Fruit fly (Drosophila melanogaster) whole organism, embryonic: ENCODE data around the gene PGRP-LE.

Source experiments
- Ada2b ChIP-seq: fragments of 200-800 bp; sonication (Bioruptor generic); IDR thresholded peaks from 2 replicates; pipeline ENCODE4 v1.3.6; 2022; ENCODE audit warnings: missing biosample characterization, missing genetic modification characterization
- Adf1 ChIP-seq: fragments of 200-800 bp; sonication (Bioruptor generic); IDR thresholded peaks from 2 replicates; pipeline ENCODE4 v1.3.6; 2022; ENCODE audit warnings: missing biosample characterization, missing genetic modification characterization
- B-H1 ChIP-seq: fragments of 200-800 bp; sonication (Bioruptor generic); IDR thresholded peaks from 3 replicates; pipeline ENCODE4 v1.3.6; 2022; ENCODE audit warnings: missing biosample characterization, missing genetic modification characterization
- CG10431 ChIP-seq: fragments of 200-800 bp; sonication (Bioruptor generic); optimal IDR thresholded peaks from 3 replicates; lab custom pipeline; 2018; ENCODE audit warnings: missing biosample characterization, mild to moderate bottlenecking, missing genetic modification characterization
- CG12769 ChIP-seq: fragments of 200-800 bp; sonication (Bioruptor generic); optimal IDR thresholded peaks from 2 replicates; lab custom pipeline; 2019; ENCODE audit warnings: missing biosample characterization, mild to moderate bottlenecking, missing genetic modification characterization, moderate library complexity
- CG14014 ChIP-seq: fragments of 200-800 bp; sonication (Bioruptor generic); IDR thresholded peaks from 2 replicates; pipeline ENCODE4 v1.3.6; 2022; ENCODE audit warnings: missing biosample characterization, missing genetic modification characterization
- CG1603 ChIP-seq: fragments of 200-800 bp; sonication (Bioruptor generic); optimal IDR thresholded peaks from 2 replicates; lab custom pipeline; 2019; ENCODE audit warnings: missing biosample characterization, mild to moderate bottlenecking, missing genetic modification characterization, moderate library complexity
- CG16815 ChIP-seq: fragments of 200-800 bp; sonication (Bioruptor generic); optimal IDR thresholded peaks from 3 replicates; lab custom pipeline; 2017; ENCODE audit warnings: missing biosample characterization, mild to moderate bottlenecking, missing genetic modification characterization
- CG17829 ChIP-seq: fragments of 200-800 bp; optimal IDR thresholded peaks from 2 replicates; lab custom pipeline; 2019; ENCODE audit warnings: missing biosample characterization, mild to moderate bottlenecking, missing genetic modification characterization, moderate library complexity
- CG18619 ChIP-seq: fragments of 200-800 bp; sonication (Bioruptor generic); optimal IDR thresholded peaks from 3 replicates; lab custom pipeline; 2017; ENCODE audit warnings: missing biosample characterization, mild to moderate bottlenecking, missing genetic modification characterization
- CG2889 ChIP-seq: fragments of 200-800 bp; sonication (Bioruptor generic); IDR thresholded peaks from 3 replicates; pipeline ENCODE4 v1.3.6; 2022; ENCODE audit warnings: missing biosample characterization, missing genetic modification characterization
- CG30020 ChIP-seq: fragments of 200-800 bp; optimal IDR thresholded peaks from 2 replicates; lab custom pipeline; 2019; ENCODE audit warnings: missing biosample characterization, mild to moderate bottlenecking, missing genetic modification characterization, moderate library complexity
- CG34376 ChIP-seq: fragments of 200-800 bp; sonication (Bioruptor generic); optimal IDR thresholded peaks from 2 replicates; lab custom pipeline; 2018; ENCODE audit warnings: missing biosample characterization, mild to moderate bottlenecking, missing genetic modification characterization
- CG34422 ChIP-seq: fragments of 200-800 bp; sonication (Bioruptor generic); IDR thresholded peaks from 3 replicates; pipeline ENCODE4 v1.3.6; 2022; ENCODE audit warnings: missing biosample characterization, missing genetic modification characterization
- CG4360 ChIP-seq: fragments of 200-800 bp; sonication (Bioruptor generic); IDR thresholded peaks from 2 replicates; pipeline ENCODE4 v1.3.6; 2022; ENCODE audit warnings: missing biosample characterization, missing genetic modification characterization
- CG6175 ChIP-seq: fragments of 200-800 bp; sonication (Bioruptor generic); IDR thresholded peaks from 3 replicates; pipeline ENCODE4 v1.3.6; 2022; ENCODE audit warnings: missing biosample characterization, missing genetic modification characterization
- CG6765 ChIP-seq: fragments of 200-800 bp; sonication (Bioruptor generic); optimal IDR thresholded peaks from 3 replicates; lab custom pipeline; 2017; ENCODE audit warnings: missing biosample characterization, mild to moderate bottlenecking, missing genetic modification characterization
- CG7556 ChIP-seq: fragments of 200-800 bp; sonication (Bioruptor generic); optimal IDR thresholded peaks from 2 replicates; lab custom pipeline; 2017; ENCODE audit warnings: missing biosample characterization, mild to moderate bottlenecking, missing genetic modification characterization
- CG7928 ChIP-seq: fragments of 200-800 bp; sonication (Bioruptor generic); optimal IDR thresholded peaks from 2 replicates; lab custom pipeline; 2017; ENCODE audit warnings: missing biosample characterization, mild to moderate bottlenecking, missing genetic modification characterization
- CG8765 ChIP-seq: fragments of 200-800 bp; sonication (Bioruptor generic); IDR thresholded peaks from 2 replicates; pipeline ENCODE4 v1.3.6; 2022; ENCODE audit warnings: missing biosample characterization, missing genetic modification characterization
- Dek ChIP-seq: fragments of 200-800 bp; sonication (Bioruptor generic); optimal IDR thresholded peaks from 3 replicates; lab custom pipeline; 2019; ENCODE audit warnings: missing biosample characterization, mild to moderate bottlenecking, missing genetic modification characterization, moderate library complexity
- Drgx ChIP-seq: fragments of 200-800 bp; sonication (Bioruptor generic); IDR thresholded peaks from 2 replicates; pipeline ENCODE4 v1.3.6; 2022; ENCODE audit warnings: missing biosample characterization, missing genetic modification characterization
- E2f1 ChIP-seq: fragments of 200-800 bp; sonication (Bioruptor generic); IDR thresholded peaks from 2 replicates; pipeline ENCODE4 v1.3.6; 2022; ENCODE audit warnings: missing biosample characterization, missing genetic modification characterization
- Fer1 ChIP-seq: fragments of 200-800 bp; sonication (Bioruptor generic); optimal IDR thresholded peaks from 2 replicates; lab custom pipeline; 2017; ENCODE audit warnings: missing biosample characterization, mild to moderate bottlenecking, missing genetic modification characterization
- HLHmδ ChIP-seq: fragments of 200-800 bp; sonication (Bioruptor generic); optimal IDR thresholded peaks from 2 replicates; lab custom pipeline; 2018; ENCODE audit warnings: missing biosample characterization, mild to moderate bottlenecking, missing genetic modification characterization, moderate library complexity
- Hand ChIP-seq: fragments of 200-800 bp; sonication (Bioruptor generic); optimal IDR thresholded peaks from 2 replicates; lab custom pipeline; 2017; ENCODE audit warnings: mild to moderate bottlenecking, missing biosample characterization, missing genetic modification reagents, missing genetic modification characterization
- Hey ChIP-seq: fragments of 200-800 bp; sonication (Bioruptor generic); optimal IDR thresholded peaks from 3 replicates; lab custom pipeline; 2018; ENCODE audit warnings: missing biosample characterization, mild to moderate bottlenecking, missing genetic modification characterization
- Nf-YC ChIP-seq: fragments of 200-800 bp; optimal IDR thresholded peaks from 3 replicates; lab custom pipeline; 2019; ENCODE audit warnings: missing biosample characterization, mild to moderate bottlenecking, missing genetic modification characterization, moderate library complexity
- Ssrp ChIP-seq: fragments of 200-800 bp; sonication (Bioruptor generic); optimal IDR thresholded peaks from 2 replicates; lab custom pipeline; 2018; ENCODE audit warnings: missing biosample characterization, mild to moderate bottlenecking, missing genetic modification characterization, moderate library complexity
- Trl ChIP-seq, 3 experiments: fragments of >200 bp in 2 of 3; fragments of 200-800 bp in 1 of 3; sonication (Bioruptor generic) in 1 of 3; optimal IDR thresholded peaks; 2 replicates in 1 of 3; 3 replicates in 2 of 3; lab custom pipeline; 2016 to 2017; ENCODE audit warnings: missing biosample characterization in 1 of 3, missing genetic modification characterization in 1 of 3
- ase ChIP-seq: fragments of 200-800 bp; sonication (Bioruptor generic); IDR thresholded peaks from 3 replicates; pipeline ENCODE4 v1.3.6; 2022; ENCODE audit warnings: missing biosample characterization, missing genetic modification characterization
- ato ChIP-seq: fragments of 200-800 bp; sonication (Bioruptor generic); IDR thresholded peaks from 2 replicates; pipeline ENCODE4 v1.3.6; 2022; ENCODE audit warnings: missing biosample characterization, missing genetic modification characterization; ENCODE audit not compliant: partially characterized antibody
- ems ChIP-seq: fragments of 200-800 bp; sonication (Bioruptor generic); optimal IDR thresholded peaks from 3 replicates; lab custom pipeline; 2016; ENCODE audit warnings: missing biosample characterization, missing genetic modification characterization
- ewg ChIP-seq: fragments of 200-800 bp; sonication (Bioruptor generic); optimal IDR thresholded peaks from 3 replicates; lab custom pipeline; 2017; ENCODE audit warnings: mild to moderate bottlenecking, missing biosample characterization, missing genetic modification reagents, missing genetic modification characterization
- fd64A ChIP-seq: fragments of 200-800 bp; sonication (Bioruptor generic); optimal IDR thresholded peaks from 3 replicates; lab custom pipeline; 2018; ENCODE audit warnings: missing biosample characterization, mild to moderate bottlenecking, missing genetic modification characterization
- fd96Cb ChIP-seq: fragments of 200-800 bp; sonication (Bioruptor generic); optimal IDR thresholded peaks from 2 replicates; lab custom pipeline; 2018; ENCODE audit warnings: missing biosample characterization, mild to moderate bottlenecking, missing genetic modification characterization, moderate library complexity
- gsb ChIP-seq: fragments of 200-800 bp; sonication (Bioruptor generic); IDR thresholded peaks from 2 replicates; pipeline ENCODE4 v1.3.6; 2022; ENCODE audit warnings: missing biosample characterization, missing genetic modification characterization
- hbn ChIP-seq: fragments of 200-800 bp; sonication (Bioruptor generic); IDR thresholded peaks from 2 replicates; pipeline ENCODE4 v1.3.6; 2022; ENCODE audit warnings: missing biosample characterization, missing genetic modification characterization; ENCODE audit not compliant: partially characterized antibody
- lab ChIP-seq: fragments of 200-800 bp; sonication (Bioruptor generic); optimal IDR thresholded peaks from 3 replicates; lab custom pipeline; 2017; ENCODE audit warnings: missing biosample characterization, missing genetic modification characterization, mild to moderate bottlenecking, moderate library complexity, missing genetic modification reagents
- onecut ChIP-seq: fragments of 200-800 bp; sonication (Bioruptor generic); IDR thresholded peaks from 2 replicates; pipeline ENCODE4 v1.3.6; 2022; ENCODE audit warnings: missing biosample characterization, missing genetic modification characterization
- sd ChIP-seq: fragments of 200-800 bp; sonication (Bioruptor generic); optimal IDR thresholded peaks from 3 replicates; lab custom pipeline; 2018; ENCODE audit warnings: missing biosample characterization, mild to moderate bottlenecking, missing genetic modification characterization, moderate library complexity
- shn ChIP-seq: fragments of 200-800 bp; sonication (Bioruptor generic); optimal IDR thresholded peaks from 3 replicates; lab custom pipeline; 2016; ENCODE audit warnings: missing biosample characterization, missing genetic modification characterization
- so ChIP-seq: fragments of 200-800 bp; sonication (Bioruptor generic); IDR thresholded peaks from 3 replicates; pipeline ENCODE4 v1.3.6; 2022; ENCODE audit warnings: missing biosample characterization, missing genetic modification characterization
- unc-4 ChIP-seq: fragments of 200-800 bp; sonication (Bioruptor generic); IDR thresholded peaks from 2 replicates; pipeline ENCODE4 v1.3.6; 2022; ENCODE audit warnings: missing biosample characterization, missing genetic modification characterization; ENCODE audit not compliant: partially characterized antibody
- vvl ChIP-seq: fragments of 200-800 bp; sonication (Bioruptor generic); IDR thresholded peaks from 2 replicates; pipeline ENCODE4 v1.3.6; 2022; ENCODE audit warnings: missing biosample characterization, missing genetic modification characterization
- z ChIP-seq: fragments of 200-800 bp; sonication (Bioruptor generic); IDR thresholded peaks from 3 replicates; pipeline ENCODE4 v1.3.6; 2022; ENCODE audit warnings: missing biosample characterization, missing genetic modification characterization
- zf30C ChIP-seq: fragments of 200-800 bp; sonication (Bioruptor generic); optimal IDR thresholded peaks from 3 replicates; lab custom pipeline; 2018; ENCODE audit warnings: missing biosample characterization, mild to moderate bottlenecking, missing genetic modification characterization

PGRP-LE gene

dm6 chrX:15811666-15812614 is 8.3 kb upstream of the PGRP-LE start (continued):
- TF ChIP-seq CG34376 (GFP tag; lab: Kevin White, UChicago) (peak; percentile 73), CG8765 (GFP tag; lab: Robert Waterston, UW) (0 out of 2 replicates have a peak, but pooled peaks have one; percentile 26), Adf1 (peak; percentile 90), HLHmδ (GFP tag; lab: Kevin White, UChicago) (peak; percentile 9), ase (GFP tag; lab: Robert Waterston, UW) (no peak), fd96Cb (tag; lab: Kevin White, UChicago) (no peak), z (GFP tag; lab: Robert Waterston, UW) (peak; percentile 56; the same call in 1 of the 3 replicates), zf30C (GFP tag; lab: Kevin White, UChicago) (peak; percentile 26), gsb (GFP tag; lab: Robert Waterston, UW) (no peak), Fer1 (GFP tag; lab: Kevin White, UChicago) (peak; percentile 12), CG30020 (no peak), Nf-YC (tag; lab: Kevin White, UChicago) (peak; percentile 52), Ada2b (GFP tag; lab: Robert Waterston, UW) (no peak), B-H1 (GFP tag; lab: Robert Waterston, UW) (no peak; the same call in 2 of the 3 replicates), CG6765 (GFP tag; lab: Kevin White, UChicago) (peak; percentile 56), unc-4 (peak; percentile 40; the same call in 1 of the 2 replicates), hbn (peak; percentile 27; the same call in 1 of the 2 replicates), CG2889 (GFP tag; lab: Robert Waterston, UW) (no peak), Ssrp (tag; lab: Kevin White, UChicago) (no peak), CG7556 (no peak), ewg (peak; percentile 11), CG14014 (GFP tag; lab: Robert Waterston, UW) (peak; percentile 18; the same call in 1 of the 2 replicates), fd64A (no peak), CG17829 (tag; lab: Kevin White, UChicago) (no peak), CG18619 (GFP tag; lab: Kevin White, UChicago) (no peak), CG34422 (no peak), shn (GFP tag; lab: Kevin White, UChicago) (peak; percentile 2), lab (GFP tag; lab: Kevin White, UChicago) (peak; percentile 41), CG7928 (GFP tag; lab: Kevin White, UChicago) (no peak), CG12769 (peak; percentile 56), CG16815 (GFP tag; lab: Kevin White, UChicago) (no peak), CG6175 (GFP tag; lab: Robert Waterston, UW) (peak; percentile 95), E2f1 (GFP tag; lab: Robert Waterston, UW) (no peak), vvl (no peak), CG10431 (peak; percentile 76), Hand (GFP tag; lab: Kevin White, UChicago) (no peak), ato (GFP tag; lab: Robert Waterston, UW) (no peak), Hey (tag; lab: Kevin White, UChicago) (peak; percentile 8), CG1603 (no peak), Drgx (no peak; the same call in 1 of the 2 replicates), Trl (optimal IDR thresholded peaks at IDR 0.05; lab: Kevin White, UChicago) (peak; percentile 98 to 99), Trl (GFP tag; optimal IDR thresholded peaks at IDR 0.05; lab: Kevin White, UChicago) (peak; percentile 61), Dek (tag; lab: Kevin White, UChicago) (no peak), CG4360 (peak; percentile 98), onecut (GFP tag; lab: Robert Waterston, UW) (peak; percentile 67), ems (GFP tag; lab: Kevin White, UChicago) (no peak), so (GFP tag; lab: Robert Waterston, UW) (peak; percentile 38; the same call in 2 of the 3 replicates), sd (tag; lab: Kevin White, UChicago) (peak; percentile 79)
